Fruit fly (Drosophila melanogaster): ENCODE measurements around the gene CG15742.

dm6 chrX:13209410-13209809 lies 48.9 kb downstream of the CG15742 start:
- TF ChIP-seq dsf (GFP tag; optimal IDR thresholded peaks at IDR 0.05; ENCODE audit: borderline replicate concordance), result no peak
- TF ChIP-seq dmrt93B (GFP tag; optimal IDR thresholded peaks at IDR 0.05), result no peak
- no peak for TF ChIP-seq foxo (GFP tag; optimal IDR thresholded peaks at IDR 0.05)
